Fruit fly (Drosophila melanogaster) whole organism, prepupa: ENCODE results near the gene kibra.
A peak's percentile ranks its signal among the peaks of the same experiment; 100 is the strongest.

ENCODE experiments used
- CG10631 ChIP-seq: fragments of 200-800 bp; sonication (Bioruptor generic); optimal IDR thresholded peaks from 2 replicates; lab custom pipeline; 2016; ENCODE audit warnings: missing biosample characterization, missing genetic modification characterization
- CG11294 ChIP-seq: fragments of 200-800 bp; sonication (Bioruptor generic); IDR thresholded peaks from 2 replicates; pipeline ENCODE4 v1.3.6; 2022; ENCODE audit warnings: missing biosample characterization, missing genetic modification characterization
- CG11762 ChIP-seq: fragments of 200-800 bp; sonication (Bioruptor generic); optimal IDR thresholded peaks from 3 replicates; lab custom pipeline; 2016; ENCODE audit warnings: missing biosample characterization, missing genetic modification characterization; ENCODE audit not compliant: insufficient read depth
- CG15336 ChIP-seq: fragments of 200-800 bp; sonication (Bioruptor generic); IDR thresholded peaks from 2 replicates; pipeline ENCODE4 v1.3.6; 2022; ENCODE audit warnings: missing biosample characterization, missing genetic modification characterization
- CG1621 ChIP-seq: fragments of 200-800 bp; sonication (Bioruptor generic); optimal IDR thresholded peaks from 3 replicates; lab custom pipeline; 2018; ENCODE audit warnings: missing biosample characterization, mild to moderate bottlenecking, missing genetic modification characterization
- CG16779 ChIP-seq: fragments of 200-800 bp; sonication (Bioruptor generic); optimal IDR thresholded peaks from 3 replicates; lab custom pipeline; 2017; ENCODE audit warnings: missing biosample characterization, mild to moderate bottlenecking, missing genetic modification characterization
- CG32006 ChIP-seq: fragments of 200-800 bp; sonication (Bioruptor generic); optimal IDR thresholded peaks from 3 replicates; lab custom pipeline; 2017; ENCODE audit warnings: missing biosample characterization, mild to moderate bottlenecking, missing genetic modification characterization
- CG34406 ChIP-seq: fragments of 200-800 bp; sonication (Bioruptor generic); optimal IDR thresholded peaks from 3 replicates; lab custom pipeline; 2016; ENCODE audit warnings: missing biosample characterization, missing genetic modification characterization
- CG3919 ChIP-seq: fragments of 200-800 bp; sonication (Bioruptor generic); optimal IDR thresholded peaks from 3 replicates; lab custom pipeline; 2016; ENCODE audit warnings: missing biosample characterization, missing genetic modification characterization
- CG6163 ChIP-seq: fragments of 200-800 bp; sonication (Bioruptor generic); IDR thresholded peaks from 3 replicates; pipeline ENCODE4 v1.3.6; 2022; ENCODE audit warnings: missing biosample characterization, missing genetic modification characterization
- CG6808 ChIP-seq: fragments of 200-800 bp; sonication (Bioruptor generic); optimal IDR thresholded peaks from 3 replicates; lab custom pipeline; 2017; ENCODE audit warnings: missing biosample characterization, missing genetic modification characterization, mild to moderate bottlenecking, moderate library complexity, missing genetic modification reagents
- CG6854 ChIP-seq: fragments of 200-800 bp; sonication (Bioruptor generic); optimal IDR thresholded peaks from 2 replicates; lab custom pipeline; 2017; ENCODE audit warnings: missing biosample characterization, mild to moderate bottlenecking, missing genetic modification characterization
- CG8119 ChIP-seq: fragments of 200-800 bp; sonication (Bioruptor generic); IDR thresholded peaks from 3 replicates; pipeline ENCODE4 v1.3.6; 2022; ENCODE audit warnings: missing biosample characterization, missing genetic modification characterization
- CG8319 ChIP-seq: fragments of 200-800 bp; sonication (Bioruptor generic); optimal IDR thresholded peaks from 3 replicates; lab custom pipeline; 2016; ENCODE audit warnings: missing biosample characterization, missing genetic modification characterization
- CG9139 ChIP-seq: fragments of 200-800 bp; sonication (Bioruptor generic); optimal IDR thresholded peaks from 3 replicates; lab custom pipeline; 2017; ENCODE audit warnings: missing biosample characterization, mild to moderate bottlenecking, missing genetic modification characterization
- Eip75B ChIP-seq: fragments of 200-800 bp; sonication (Bioruptor generic); optimal IDR thresholded peaks from 3 replicates; lab custom pipeline; 2016; ENCODE audit warnings: missing biosample characterization, missing genetic modification characterization
- Eip78C ChIP-seq: fragments of 200-800 bp; sonication (Bioruptor generic); peaks from one replicate; lab custom pipeline; 2016; ENCODE audit warnings: missing biosample characterization, missing genetic modification characterization
- Gug ChIP-seq: fragments of 200-800 bp; sonication (Bioruptor generic); IDR thresholded peaks from 2 replicates; pipeline ENCODE4 v1.3.6; 2022; ENCODE audit warnings: missing biosample characterization, missing genetic modification characterization
- Hr38 ChIP-seq: sonication (Bioruptor generic); optimal IDR thresholded peaks from 2 replicates; lab custom pipeline; 2016; ENCODE audit warnings: missing biosample characterization, missing genetic modification characterization
- Hr39 ChIP-seq: fragments of 200-800 bp; sonication (Bioruptor generic); optimal IDR thresholded peaks from 2 replicates; lab custom pipeline; 2016; ENCODE audit warnings: missing biosample characterization, missing genetic modification characterization
- Hr4 ChIP-seq: fragments of 200-800 bp; sonication (Bioruptor generic); optimal IDR thresholded peaks from 3 replicates; lab custom pipeline; 2016; ENCODE audit warnings: missing biosample characterization, missing genetic modification characterization
- OdsH ChIP-seq: fragments of 200-800 bp; sonication (Bioruptor generic); optimal IDR thresholded peaks from 3 replicates; lab custom pipeline; 2016; ENCODE audit warnings: missing biosample characterization, missing genetic modification characterization
- Smox ChIP-seq: fragments of 200-800 bp; sonication (Bioruptor generic); optimal IDR thresholded peaks from 3 replicates; lab custom pipeline; 2016; ENCODE audit warnings: missing biosample characterization, missing genetic modification characterization
- Sox102F ChIP-seq: fragments of 200-800 bp; sonication (Bioruptor generic); optimal IDR thresholded peaks from 2 replicates; lab custom pipeline; 2016; ENCODE audit warnings: missing biosample characterization, mild to moderate bottlenecking, missing genetic modification characterization
- achi ChIP-seq: fragments of 200-800 bp; sonication (Bioruptor generic); optimal IDR thresholded peaks from 3 replicates; lab custom pipeline; 2016; ENCODE audit warnings: missing biosample characterization, missing genetic modification characterization
- acj6 ChIP-seq: fragments of 200-800 bp; sonication (Bioruptor generic); optimal IDR thresholded peaks from 3 replicates; lab custom pipeline; 2016; ENCODE audit warnings: missing biosample characterization, missing genetic modification characterization
- cyc ChIP-seq: fragments of 200-800 bp; sonication (Bioruptor generic); optimal IDR thresholded peaks from 3 replicates; lab custom pipeline; 2016; ENCODE audit warnings: missing biosample characterization, missing genetic modification characterization
- dac ChIP-seq: fragments of 200-800 bp; sonication (Bioruptor generic); optimal IDR thresholded peaks from 2 replicates; lab custom pipeline; 2017; ENCODE audit warnings: missing biosample characterization, mild to moderate bottlenecking, missing genetic modification characterization
- dsx ChIP-seq: fragments of 200-800 bp; optimal IDR thresholded peaks from 3 replicates; lab custom pipeline; 2019; ENCODE audit warnings: missing biosample characterization, mild to moderate bottlenecking, missing genetic modification characterization, moderate library complexity; ENCODE audit not compliant: poor library complexity, severe bottlenecking
- eg ChIP-seq: fragments of 200-800 bp; sonication (Bioruptor generic); IDR thresholded peaks from 3 replicates; pipeline ENCODE4 v1.3.6; 2022; ENCODE audit warnings: missing biosample characterization, missing genetic modification characterization
- esn ChIP-seq: fragments of 200-800 bp; sonication (Bioruptor generic); optimal IDR thresholded peaks from 2 replicates; lab custom pipeline; 2016; ENCODE audit warnings: missing biosample characterization, mild to moderate bottlenecking, missing genetic modification characterization, moderate library complexity
- fd59A ChIP-seq: fragments of 200-800 bp; sonication (Bioruptor generic); optimal IDR thresholded peaks from 2 replicates; lab custom pipeline; 2017; ENCODE audit warnings: missing biosample characterization, mild to moderate bottlenecking, missing genetic modification characterization, missing genetic modification reagents
- fkh ChIP-seq: fragments of 200-800 bp; sonication (Bioruptor generic); optimal IDR thresholded peaks from 3 replicates; lab custom pipeline; 2017; ENCODE audit warnings: missing biosample characterization, mild to moderate bottlenecking, missing genetic modification characterization, moderate library complexity
- net ChIP-seq: fragments of 200-800 bp; sonication (Bioruptor generic); optimal IDR thresholded peaks from 3 replicates; lab custom pipeline; 2016; ENCODE audit warnings: missing biosample characterization, missing genetic modification characterization
- salr ChIP-seq, 2 experiments: fragments of 200-800 bp; sonication (Bioruptor generic); optimal IDR thresholded peaks; 3 replicates each; lab custom pipeline; 2016 to 2018; ENCODE audit warnings: missing biosample characterization in 2 of 2, missing genetic modification characterization in 2 of 2, mild to moderate bottlenecking in 1 of 2
- topi ChIP-seq: fragments of 200-800 bp; sonication (Bioruptor generic); optimal IDR thresholded peaks from 3 replicates; lab custom pipeline; 2016; ENCODE audit warnings: missing biosample characterization, missing genetic modification characterization
- vri ChIP-seq: fragments of 200-800 bp; sonication (Bioruptor generic); optimal IDR thresholded peaks from 3 replicates; lab custom pipeline; 2016; ENCODE audit warnings: missing biosample characterization, mild to moderate bottlenecking, missing genetic modification characterization

Gene kibra

DNA sequence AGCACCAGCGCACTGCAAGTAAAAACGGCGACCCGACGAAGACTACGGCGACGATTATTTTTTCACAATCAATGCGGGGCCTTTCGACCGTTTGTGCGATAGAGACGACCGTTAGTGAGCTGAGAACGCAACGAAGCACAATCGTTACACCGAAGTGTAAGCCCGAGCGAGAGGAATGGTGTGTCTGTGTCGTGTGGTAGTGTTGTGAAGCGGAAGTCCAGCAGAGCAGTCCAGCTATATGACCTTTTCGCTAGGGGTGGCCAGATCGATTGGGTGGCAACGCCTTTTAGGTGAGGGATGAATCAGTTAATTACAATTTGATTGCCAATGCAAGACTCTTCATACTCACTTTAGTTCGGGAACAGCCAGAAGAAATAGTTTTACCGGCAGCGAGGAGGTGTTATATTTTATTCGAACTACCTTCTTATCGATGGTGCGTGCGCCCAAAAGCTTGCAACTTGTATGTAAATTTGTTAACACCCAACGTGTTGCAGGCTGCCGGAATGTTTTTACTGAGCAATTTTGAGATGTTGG is 16.7 kb upstream of the kibra start (continued):
- TF ChIP-seq CG8119 (GFP tag; lab: Robert Waterston, UW) (0 out of 3 replicates have a peak, but pooled peaks have one; percentile 35), CG8319 (GFP tag; lab: Kevin White, UChicago) (peak; percentile 17), OdsH (peak; percentile 38), CG6808 (GFP tag; lab: Kevin White, UChicago) (peak; percentile 38), CG16779 (tag; lab: Kevin White, UChicago) (peak; percentile 28), Eip75B (peak; percentile 57), fd59A (GFP tag; lab: Kevin White, UChicago) (peak; percentile 2), CG1621 (tag; lab: Kevin White, UChicago) (peak; percentile 77), net (GFP tag; lab: Kevin White, UChicago) (peak; percentile 42), Eip78C (GFP tag; lab: Kevin White, UChicago) (peak; percentile 77), CG6854 (GFP tag; lab: Kevin White, UChicago) (peak; percentile 66), CG34406 (peak; percentile 30), dsx (peak; percentile 61), eg (GFP tag; lab: Robert Waterston, UW) (peak; percentile 62), cyc (GFP tag; lab: Kevin White, UChicago) (peak; percentile 63), Hr38 (GFP tag; lab: Kevin White, UChicago) (no peak), dac (peak; percentile 11), acj6 (peak; percentile 32), salr (GFP tag; optimal IDR thresholded peaks at IDR 0.05; lab: Kevin White, UChicago) (peak in 1 of 2 experiments; percentile 43), Hr39 (GFP tag; lab: Kevin White, UChicago) (peak; percentile 65), CG11294 (GFP tag; lab: Robert Waterston, UW) (no peak), Hr4 (peak; percentile 45)

dm6 chr3R:14740253-14740522 is 16.1 kb upstream of the kibra start:
- no peak for TF ChIP-seq Smox (GFP tag; lab: Kevin White, UChicago)
- no peak for TF ChIP-seq topi (GFP tag; lab: Kevin White, UChicago)
- TF ChIP-seq Hr39 (GFP tag; lab: Kevin White, UChicago) = no peak
- TF ChIP-seq esn = no peak
- no peak for TF ChIP-seq CG6854 (GFP tag; lab: Kevin White, UChicago)
- no peak for TF ChIP-seq CG10631
- no peak for TF ChIP-seq CG32006 (GFP tag; lab: Kevin White, UChicago)
- TF ChIP-seq CG34406 = no peak
- no peak for TF ChIP-seq CG9139 (GFP tag; lab: Kevin White, UChicago)

- TF ChIP-seq CG11762 (no peak), OdsH (no peak), Eip78C (GFP tag; lab: Kevin White, UChicago) (no peak), CG1621 (tag; lab: Kevin White, UChicago) (peak; percentile 83), CG3919 (peak; percentile 7), Smox (GFP tag; lab: Kevin White, UChicago) (no peak), acj6 (no peak), achi (GFP tag; lab: Kevin White, UChicago) (no peak), Hr38 (GFP tag; lab: Kevin White, UChicago) (no peak), CG6163 (peak; percentile 40; the same call in 1 of the 3 replicates), CG15336 (GFP tag; lab: Robert Waterston, UW) (0 out of 2 replicates have a peak, but pooled peaks have one; percentile 25), Eip75B (no peak), esn (no peak), CG8319 (GFP tag; lab: Kevin White, UChicago) (no peak), Gug (GFP tag; lab: Robert Waterston, UW) (no peak), fkh (GFP tag; lab: Kevin White, UChicago) (no peak), Sox102F (GFP tag; lab: Kevin White, UChicago) (no peak), vri (GFP tag; lab: Kevin White, UChicago) (no peak), CG10631 (no peak)
Observed at dm6 chr3R:14739501-14740252, 15.6 kb upstream of the kibra start.
